Worm (Caenorhabditis elegans): Measurements from ENCODE around the gene npp-3.

DNA sequence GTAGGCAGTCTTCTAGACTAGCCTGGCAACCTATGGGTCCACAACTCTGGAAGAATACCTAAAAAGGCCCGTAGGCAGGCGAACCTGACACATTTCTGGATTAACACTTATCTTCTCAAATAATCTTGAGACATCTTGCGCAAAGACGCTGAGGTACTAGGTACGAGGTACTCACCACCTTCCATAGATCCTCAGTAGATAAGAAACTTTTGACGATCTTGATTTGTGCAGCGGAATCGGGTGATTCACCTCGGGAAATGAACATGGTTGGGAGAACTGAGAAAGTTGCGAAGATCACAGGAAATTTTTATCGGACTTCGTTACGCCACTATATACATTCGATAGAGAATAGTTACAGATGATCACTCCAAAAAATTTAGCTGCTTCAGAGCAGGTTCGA, 13.6 kb upstream of the npp-3 start:
- TF ChIP-seq cog-1 (tag; optimal IDR thresholded peaks at IDR 0.05) (no peak), ztf-23 (GFP tag; IDR thresholded peaks at IDR 0.05) (no peak), med-1 (GFP tag; optimal IDR thresholded peaks at IDR 0.05; ENCODE audit: insufficient read depth) (no peak), ztf-29 (GFP tag; IDR thresholded peaks at IDR 0.05) (no peak), flt-1 (GFP tag; IDR thresholded peaks at IDR 0.05) (no peak)
